Fruit fly (Drosophila melanogaster): ENCODE results near the gene Ccp84Ae.

- TF ChIP-seq Pdp1 (GFP tag; optimal IDR thresholded peaks at IDR 0.05) (no peak), ash1 (GFP tag; optimal IDR thresholded peaks at IDR 0.05) (no peak), dan (GFP tag; IDR thresholded peaks at IDR 0.05) (no peak), psq (GFP tag; optimal IDR thresholded peaks at IDR 0.05) (no peak)
Measured at dm6 chr3R:6688160-6688559, 3.4 kb downstream of the Ccp84Ae start.
